Fruit fly (Drosophila melanogaster) whole organism, embryonic: ENCODE data around the gene Tsp2A.
A peak's percentile ranks its signal among the peaks of the same experiment; 100 is the strongest.

Source experiments
- CG10267 ChIP-seq: fragments of 200-800 bp; sonication (Bioruptor generic); optimal IDR thresholded peaks from 2 replicates; lab custom pipeline; 2018; ENCODE audit warnings: missing biosample characterization, mild to moderate bottlenecking, missing genetic modification characterization, moderate library complexity
- CG14710 ChIP-seq: fragments of 200-800 bp; sonication (Bioruptor generic); optimal IDR thresholded peaks from 3 replicates; lab custom pipeline; 2019; ENCODE audit warnings: missing biosample characterization, mild to moderate bottlenecking, missing genetic modification characterization, moderate library complexity
- CG17829 ChIP-seq: fragments of 200-800 bp; optimal IDR thresholded peaks from 2 replicates; lab custom pipeline; 2019; ENCODE audit warnings: missing biosample characterization, mild to moderate bottlenecking, missing genetic modification characterization, moderate library complexity
- CG2202 ChIP-seq: fragments of 200-800 bp; sonication (Bioruptor generic); optimal IDR thresholded peaks from 2 replicates; lab custom pipeline; 2018; ENCODE audit warnings: missing biosample characterization, mild to moderate bottlenecking, missing genetic modification characterization
- CG32767 ChIP-seq: fragments of 200-800 bp; sonication (Bioruptor generic); IDR thresholded peaks from 2 replicates; pipeline ENCODE4 v1.3.6; 2022; ENCODE audit warnings: missing biosample characterization, missing genetic modification characterization
- CG3407 ChIP-seq: fragments of 200-800 bp; sonication (Bioruptor generic); optimal IDR thresholded peaks from 2 replicates; lab custom pipeline; 2018; ENCODE audit warnings: missing biosample characterization, mild to moderate bottlenecking, missing genetic modification characterization
- CG4617 ChIP-seq: fragments of 200-800 bp; sonication (Bioruptor generic); optimal IDR thresholded peaks from 3 replicates; lab custom pipeline; 2016; ENCODE audit warnings: missing biosample characterization, missing genetic modification characterization, borderline replicate concordance
- CG6791 ChIP-seq: fragments of 200-800 bp; sonication (Bioruptor generic); IDR thresholded peaks from 3 replicates; pipeline ENCODE4 v1.3.6; 2022; ENCODE audit warnings: missing biosample characterization, missing genetic modification characterization; ENCODE audit not compliant: partially characterized antibody
- CG7372 ChIP-seq: fragments of 200-800 bp; sonication (Bioruptor generic); IDR thresholded peaks from 2 replicates; pipeline ENCODE4 v1.3.6; 2022; ENCODE audit warnings: missing biosample characterization, missing genetic modification characterization
- CG8290 ChIP-seq, 3 experiments: fragments of 200-800 bp; sonication (Bioruptor generic); optimal IDR thresholded peaks; 2 replicates each; lab custom pipeline; 2016 to 2019; ENCODE audit warnings: missing biosample characterization in 3 of 3, missing genetic modification characterization in 3 of 3, mild to moderate bottlenecking in 2 of 3, moderate library complexity in 1 of 3
- CG8388 ChIP-seq: fragments of 200-800 bp; sonication (Bioruptor generic); optimal IDR thresholded peaks from 2 replicates; lab custom pipeline; 2019; ENCODE audit warnings: missing biosample characterization, mild to moderate bottlenecking, missing genetic modification characterization, moderate library complexity
- CG9437 ChIP-seq: fragments of 200-800 bp; sonication (Bioruptor generic); optimal IDR thresholded peaks from 2 replicates; lab custom pipeline; 2018; ENCODE audit warnings: missing biosample characterization, mild to moderate bottlenecking, missing genetic modification characterization
- CG9727 ChIP-seq: fragments of 200-800 bp; sonication (Bioruptor generic); optimal IDR thresholded peaks from 3 replicates; lab custom pipeline; 2017; ENCODE audit warnings: missing biosample characterization, mild to moderate bottlenecking, missing genetic modification characterization
- D19B ChIP-seq: fragments of 200-800 bp; sonication (Bioruptor generic); optimal IDR thresholded peaks from 2 replicates; lab custom pipeline; 2017; ENCODE audit warnings: missing biosample characterization, mild to moderate bottlenecking, missing genetic modification characterization
- Dll ChIP-seq: fragments of 200-800 bp; sonication (Bioruptor generic); IDR thresholded peaks from 4 replicates; pipeline ENCODE4 v1.3.6; 2022; ENCODE audit warnings: missing biosample characterization, missing genetic modification characterization; ENCODE audit not compliant: partially characterized antibody
- ERR ChIP-seq: fragments of 200-800 bp; sonication (Bioruptor generic); optimal IDR thresholded peaks from 2 replicates; lab custom pipeline; 2016; ENCODE audit warnings: missing biosample characterization, missing genetic modification characterization
- Fer1 ChIP-seq: fragments of 200-800 bp; sonication (Bioruptor generic); optimal IDR thresholded peaks from 2 replicates; lab custom pipeline; 2017; ENCODE audit warnings: missing biosample characterization, mild to moderate bottlenecking, missing genetic modification characterization
- H15 ChIP-seq: fragments of 200-800 bp; sonication (Bioruptor generic); IDR thresholded peaks from 3 replicates; pipeline ENCODE4 v1.3.6; 2022; ENCODE audit warnings: missing biosample characterization, missing genetic modification characterization
- HHEX ChIP-seq: fragments of 200-800 bp; sonication (Bioruptor generic); optimal IDR thresholded peaks from 3 replicates; lab custom pipeline; 2017; ENCODE audit warnings: missing biosample characterization, mild to moderate bottlenecking, missing genetic modification characterization, missing genetic modification reagents
- Hr3 ChIP-seq: fragments of 200-800 bp; sonication (Bioruptor generic); optimal IDR thresholded peaks from 3 replicates; lab custom pipeline; 2016; ENCODE audit warnings: missing biosample characterization, missing genetic modification characterization
- Lhr ChIP-seq: fragments of 200-800 bp; sonication (Bioruptor generic); optimal IDR thresholded peaks from 3 replicates; lab custom pipeline; 2017; ENCODE audit warnings: mild to moderate bottlenecking, missing biosample characterization, missing genetic modification reagents, missing genetic modification characterization
- MBD-R2 ChIP-seq: fragments of 200-800 bp; sonication (Bioruptor generic); IDR thresholded peaks from 2 replicates; pipeline ENCODE4 v1.3.6; 2022; ENCODE audit warnings: missing biosample characterization, missing genetic modification characterization
- MTF-1 ChIP-seq: fragments of 200-800 bp; sonication (Bioruptor generic); optimal IDR thresholded peaks from 2 replicates; lab custom pipeline; 2018; ENCODE audit warnings: missing biosample characterization, mild to moderate bottlenecking, missing genetic modification characterization, borderline replicate concordance
- Myb ChIP-seq: fragments of 200-800 bp; sonication (Bioruptor generic); optimal IDR thresholded peaks from 2 replicates; lab custom pipeline; 2016; ENCODE audit warnings: missing biosample characterization, missing genetic modification characterization
- NK7.1 ChIP-seq: fragments of 200-800 bp; sonication (Bioruptor generic); optimal IDR thresholded peaks from 3 replicates; lab custom pipeline; 2016; ENCODE audit warnings: missing biosample characterization, missing genetic modification characterization
- Opbp ChIP-seq: fragments of 200-800 bp; sonication (Bioruptor generic); IDR thresholded peaks from 3 replicates; pipeline ENCODE4 v1.3.6; 2022; ENCODE audit warnings: missing biosample characterization, missing genetic modification characterization; ENCODE audit not compliant: partially characterized antibody
- Pdp1 ChIP-seq, 2 experiments: fragments of 200-800 bp; sonication (Bioruptor generic); optimal IDR thresholded peaks; 3 replicates each; lab custom pipeline; 2016; ENCODE audit warnings: missing biosample characterization in 2 of 2, missing genetic modification characterization in 2 of 2, mild to moderate bottlenecking in 1 of 2, moderate library complexity in 1 of 2
- Sox102F ChIP-seq: fragments of 200-800 bp; sonication (Bioruptor generic); optimal IDR thresholded peaks from 2 replicates; lab custom pipeline; 2018; ENCODE audit warnings: missing biosample characterization, mild to moderate bottlenecking, missing genetic modification characterization, moderate library complexity
- ash1 ChIP-seq: fragments of 200-800 bp; sonication (Bioruptor generic); optimal IDR thresholded peaks from 2 replicates; lab custom pipeline; 2018; ENCODE audit warnings: missing biosample characterization, mild to moderate bottlenecking, missing genetic modification characterization
- bab2 ChIP-seq: fragments of 200-800 bp; sonication (Bioruptor generic); optimal IDR thresholded peaks from 2 replicates; lab custom pipeline; 2016; ENCODE audit warnings: missing biosample characterization, missing genetic modification characterization
- bbx ChIP-seq: fragments of 200-800 bp; sonication (Bioruptor generic); IDR thresholded peaks from 2 replicates; pipeline ENCODE4 v1.3.6; 2022; ENCODE audit warnings: missing biosample characterization, missing genetic modification characterization; ENCODE audit not compliant: partially characterized antibody
- cad ChIP-seq: fragments of >200 bp; optimal IDR thresholded peaks from 2 replicates; lab custom pipeline; 2017; ENCODE audit warnings: missing biosample characterization, missing genetic modification characterization
- cg ChIP-seq: fragments of 200-800 bp; sonication (Bioruptor generic); optimal IDR thresholded peaks from 3 replicates; lab custom pipeline; 2019; ENCODE audit warnings: missing biosample characterization, mild to moderate bottlenecking, missing genetic modification characterization, moderate library complexity
- crp ChIP-seq, 2 experiments: fragments of 200-800 bp; sonication (Bioruptor generic); optimal IDR thresholded peaks; 2 replicates in 1 of 2; 3 replicates in 1 of 2; lab custom pipeline; 2017; ENCODE audit warnings: missing biosample characterization in 2 of 2, missing genetic modification characterization in 2 of 2, mild to moderate bottlenecking in 1 of 2, moderate library complexity in 1 of 2
- ems ChIP-seq: fragments of 200-800 bp; sonication (Bioruptor generic); optimal IDR thresholded peaks from 3 replicates; lab custom pipeline; 2016; ENCODE audit warnings: missing biosample characterization, missing genetic modification characterization
- exex ChIP-seq: fragments of 200-800 bp; sonication (Bioruptor generic); optimal IDR thresholded peaks from 4 replicates; lab custom pipeline; 2018; ENCODE audit warnings: missing biosample characterization, mild to moderate bottlenecking, missing genetic modification characterization, moderate library complexity
- ftz-f1 ChIP-seq: fragments of 200-800 bp; sonication (Bioruptor generic); optimal IDR thresholded peaks from 2 replicates; lab custom pipeline; 2016; ENCODE audit warnings: missing biosample characterization, missing genetic modification characterization
- lola ChIP-seq, 3 experiments: fragments of >200 bp in 2 of 3; fragments of 200-800 bp in 1 of 3; sonication (Bioruptor generic) in 1 of 3; optimal IDR thresholded peaks; 2 replicates each; lab custom pipeline; 2017 to 2019; ENCODE audit warnings: missing biosample characterization in 3 of 3, missing genetic modification characterization in 3 of 3, mild to moderate bottlenecking in 1 of 3, moderate library complexity in 1 of 3
- org-1 ChIP-seq: fragments of 200-800 bp; sonication (Bioruptor generic); optimal IDR thresholded peaks from 2 replicates; lab custom pipeline; 2017; ENCODE audit warnings: missing biosample characterization, missing genetic modification characterization
- pb ChIP-seq: fragments of 200-800 bp; sonication (Bioruptor generic); optimal IDR thresholded peaks from 3 replicates; lab custom pipeline; 2016; ENCODE audit warnings: missing biosample characterization, missing genetic modification characterization
- phol ChIP-seq: fragments of 200-800 bp; sonication (Bioruptor generic); optimal IDR thresholded peaks from 3 replicates; lab custom pipeline; 2018; ENCODE audit warnings: missing biosample characterization, mild to moderate bottlenecking, missing genetic modification characterization, moderate library complexity
- sc ChIP-seq, 3 experiments: fragments of >200 bp in 2 of 3; fragments of 200-800 bp in 1 of 3; sonication (Bioruptor generic) in 1 of 3; optimal IDR thresholded peaks; 2 replicates in 2 of 3; 3 replicates in 1 of 3; lab custom pipeline; 2017; ENCODE audit warnings: mild to moderate bottlenecking in 1 of 3, missing biosample characterization in 1 of 3, missing genetic modification characterization in 1 of 3, missing genetic modification reagents in 1 of 3
- sens-2 ChIP-seq: fragments of 200-800 bp; sonication (Bioruptor generic); IDR thresholded peaks from 2 replicates; pipeline ENCODE4 v1.3.6; 2022; ENCODE audit warnings: missing biosample characterization, missing genetic modification characterization
- sna ChIP-seq: fragments of 200-800 bp; sonication (Bioruptor generic); IDR thresholded peaks from 2 replicates; pipeline ENCODE4 v1.3.6; 2022; ENCODE audit warnings: missing biosample characterization, missing genetic modification characterization; ENCODE audit not compliant: partially characterized antibody
- stwl ChIP-seq: fragments of 200-800 bp; sonication (Bioruptor generic); optimal IDR thresholded peaks from 3 replicates; lab custom pipeline; 2018; ENCODE audit warnings: missing biosample characterization, mild to moderate bottlenecking, missing genetic modification characterization, moderate library complexity
- vvl ChIP-seq: fragments of 200-800 bp; sonication (Bioruptor generic); IDR thresholded peaks from 2 replicates; pipeline ENCODE4 v1.3.6; 2022; ENCODE audit warnings: missing biosample characterization, missing genetic modification characterization

The Tsp2A gene

dm6 chrX:1375265-1375958 lies 29.1 kb downstream of the Tsp2A start, which contains the start of gene AMPKalpha (continued):
- no peak for TF ChIP-seq sc (optimal IDR thresholded peaks at IDR 0.05; lab: Kevin White, UChicago)
- TF ChIP-seq sc (GFP tag; optimal IDR thresholded peaks at IDR 0.05; lab: Kevin White, UChicago), result no peak
- peak; percentile 25 for TF ChIP-seq CG14710 (tag; lab: Kevin White, UChicago)
- TF ChIP-seq ems (GFP tag; lab: Kevin White, UChicago), result no peak
- no peak for TF ChIP-seq NK7.1 (GFP tag; lab: Kevin White, UChicago)
- peak; percentile 44 for TF ChIP-seq Fer1
- peak; percentile 19; the same call in 1 of the 2 replicates for TF ChIP-seq vvl (GFP tag; lab: Robert Waterston, UW)
- TF ChIP-seq MBD-R2, result peak; percentile 31; the same call in 1 of the 2 replicates
- no peak for TF ChIP-seq sens-2 (GFP tag; lab: Robert Waterston, UW)
- TF ChIP-seq bbx, result peak; percentile 62
- TF ChIP-seq CG7372 (GFP tag; lab: Robert Waterston, UW), result no peak
- TF ChIP-seq sna (GFP tag; lab: Robert Waterston, UW), result no peak
- TF ChIP-seq cad (GFP tag; lab: Kevin White, UChicago), result no peak
- TF ChIP-seq CG10267, result peak; percentile 49
- no peak for TF ChIP-seq D19B
- peak; percentile 35 for TF ChIP-seq Myb
- TF ChIP-seq crp (GFP tag; optimal IDR thresholded peaks at IDR 0.05; lab: Kevin White, UChicago), result peak; percentile 41 to 87
- TF ChIP-seq Dll (GFP tag; lab: Robert Waterston, UW), result peak; percentile 38; the same call in 1 of the 4 replicates
- TF ChIP-seq CG6791 (GFP tag; lab: Robert Waterston, UW), result peak; percentile 43; the same call in 1 of the 3 replicates
- TF ChIP-seq HHEX, result no peak
- TF ChIP-seq CG32767, result no peak
- TF ChIP-seq stwl (tag; lab: Kevin White, UChicago), result peak; percentile 29
- peak; percentile 14 for TF ChIP-seq exex (tag; lab: Kevin White, UChicago)
- TF ChIP-seq CG4617 (GFP tag; lab: Kevin White, UChicago), result peak; percentile 17
- TF ChIP-seq org-1 (GFP tag; lab: Kevin White, UChicago), result no peak
- no peak for TF ChIP-seq Lhr
- TF ChIP-seq CG8290 (GFP tag; optimal IDR thresholded peaks at IDR 0.05; lab: Kevin White, UChicago), result no peak
- peak in 1 of 2 experiments; percentile 27 for TF ChIP-seq CG8290 (tag; optimal IDR thresholded peaks at IDR 0.05; lab: Kevin White, UChicago)
- TF ChIP-seq CG8388 (GFP tag; lab: Kevin White, UChicago), result peak; percentile 48
- TF ChIP-seq CG9727 (GFP tag; lab: Kevin White, UChicago), result no peak

- TF ChIP-seq bab2 (no peak), ERR (no peak), MTF-1 (GFP tag; lab: Kevin White, UChicago) (no peak), ftz-f1 (GFP tag; lab: Kevin White, UChicago) (peak; percentile 58), Opbp (GFP tag; lab: Robert Waterston, UW) (no peak), Sox102F (GFP tag; lab: Kevin White, UChicago) (no peak), H15 (GFP tag; lab: Robert Waterston, UW) (no peak), CG2202 (tag; lab: Kevin White, UChicago) (no peak), Pdp1 (GFP tag; optimal IDR thresholded peaks at IDR 0.05; lab: Kevin White, UChicago) (peak in 1 of 2 experiments; percentile 70), CG17829 (no peak), cg (peak; percentile 17), ash1 (no peak), phol (tag; lab: Kevin White, UChicago) (no peak), lola (GFP tag; optimal IDR thresholded peaks at IDR 0.05; lab: Kevin White, UChicago) (no peak), CG3407 (no peak), pb (GFP tag; lab: Kevin White, UChicago) (no peak), vvl (GFP tag; lab: Robert Waterston, UW) (peak; percentile 70), sna (GFP tag; lab: Robert Waterston, UW) (no peak), CG9437 (GFP tag; lab: Kevin White, UChicago) (no peak), Hr3 (no peak)
Measured at dm6 chrX:1379692-1380349, 33.5 kb downstream of the Tsp2A start.
